Fruit fly (Drosophila melanogaster): ENCODE data around the gene sfl.
A peak's percentile ranks its signal among the peaks of the same experiment; 100 is the strongest.

sfl gene

dm6 chr3L:6508083-6508482, 12.6 kb downstream of the sfl start:
- no peak for TF ChIP-seq CG32006 (GFP tag; optimal IDR thresholded peaks at IDR 0.05)
- TF ChIP-seq CG7368 (GFP tag; optimal IDR thresholded peaks at IDR 0.05): no peak
- no peak for TF ChIP-seq achi (GFP tag; optimal IDR thresholded peaks at IDR 0.05)
- TF ChIP-seq Hr4 (GFP tag; optimal IDR thresholded peaks at IDR 0.05): no peak
- TF ChIP-seq CG6276 (GFP tag; optimal IDR thresholded peaks at IDR 0.05): no peak
- TF ChIP-seq Sox15 (GFP tag; optimal IDR thresholded peaks at IDR 0.05): no peak
- TF ChIP-seq ss (GFP tag; optimal IDR thresholded peaks at IDR 0.05): no peak
- TF ChIP-seq CG34406 (GFP tag; optimal IDR thresholded peaks at IDR 0.05): no peak
- TF ChIP-seq fkh (GFP tag; optimal IDR thresholded peaks at IDR 0.05): no peak
- no peak for TF ChIP-seq Hr39 (GFP tag; optimal IDR thresholded peaks at IDR 0.05)
- no peak for TF ChIP-seq acj6 (GFP tag; optimal IDR thresholded peaks at IDR 0.05)

- TF ChIP-seq CG6792 (GFP tag; optimal IDR thresholded peaks at IDR 0.05) (no peak), svp (GFP tag) (peak; percentile 94)
These were observed 16.8 kb downstream of the sfl start for dm6 chr3L:6512284-6512683.

DNA sequence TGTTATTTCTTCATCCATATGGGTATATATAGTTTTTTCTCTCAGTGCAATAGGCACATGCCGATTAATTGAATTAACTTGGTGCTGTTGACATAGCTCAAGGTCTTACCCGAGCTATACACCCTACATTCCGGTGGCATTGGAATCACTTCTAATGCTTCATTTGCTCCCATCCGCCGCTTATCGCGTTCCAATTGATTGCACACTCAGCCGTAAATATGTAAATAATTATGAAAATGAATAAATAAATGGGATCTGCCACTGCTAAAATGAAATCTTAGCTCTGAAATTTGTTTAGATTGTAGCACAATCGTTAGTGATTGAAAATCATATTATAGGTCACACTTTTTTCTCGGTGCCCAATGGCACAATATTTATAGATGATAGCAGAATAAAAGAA, 21.4 kb downstream of the sfl start:
- TF ChIP-seq CG4318 (GFP tag; optimal IDR thresholded peaks at IDR 0.05): no peak
- peak; percentile 53 for TF ChIP-seq fkh (GFP tag; optimal IDR thresholded peaks at IDR 0.05)
- peak; percentile 42; the same call in 1 of the 3 replicates for TF ChIP-seq eg (GFP tag; IDR thresholded peaks at IDR 0.05)
- TF ChIP-seq CG6808 (GFP tag; optimal IDR thresholded peaks at IDR 0.05): no peak
- TF ChIP-seq Eip75B (GFP tag; optimal IDR thresholded peaks at IDR 0.05): no peak
- no peak for TF ChIP-seq Ets21C (GFP tag; optimal IDR thresholded peaks at IDR 0.05)
- no peak for TF ChIP-seq dsx (GFP tag; optimal IDR thresholded peaks at IDR 0.05; ENCODE audit: poor library complexity, severe bottlenecking)
- TF ChIP-seq Smox (GFP tag; optimal IDR thresholded peaks at IDR 0.05): no peak
- peak; percentile 22 for TF ChIP-seq CG32006 (GFP tag; optimal IDR thresholded peaks at IDR 0.05)
- TF ChIP-seq CG34406 (GFP tag; optimal IDR thresholded peaks at IDR 0.05): no peak
- TF ChIP-seq fd85E (GFP tag; optimal IDR thresholded peaks at IDR 0.05): no peak

DNA sequence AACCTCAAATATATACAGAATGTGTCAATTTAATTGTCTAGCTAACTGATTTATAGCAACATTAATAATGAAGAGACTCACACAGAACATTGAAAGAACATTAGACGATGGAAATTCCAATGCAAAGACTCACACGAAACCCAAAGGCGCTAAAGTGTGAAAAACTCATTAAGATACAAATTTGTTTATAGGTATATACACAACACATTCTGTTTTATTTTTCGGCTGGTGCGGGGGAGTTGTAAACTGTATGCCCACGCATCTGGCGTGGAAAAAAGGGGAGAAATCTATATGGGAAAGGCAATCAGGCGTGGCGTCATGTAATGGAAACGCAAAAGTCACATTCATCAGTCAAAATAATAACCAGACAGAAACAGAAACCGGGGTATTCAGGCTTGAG, 24.2 kb downstream of the sfl start:
- TF ChIP-seq CG7368 (GFP tag; optimal IDR thresholded peaks at IDR 0.05) (no peak), CG9139 (GFP tag; optimal IDR thresholded peaks at IDR 0.05) (no peak), lz (GFP tag; optimal IDR thresholded peaks at IDR 0.05) (no peak), CG6792 (GFP tag; optimal IDR thresholded peaks at IDR 0.05) (no peak), CG6854 (GFP tag; optimal IDR thresholded peaks at IDR 0.05) (no peak), Blimp-1 (GFP tag; optimal IDR thresholded peaks at IDR 0.05) (no peak), achi (GFP tag; optimal IDR thresholded peaks at IDR 0.05) (no peak), CG31627 (GFP tag; optimal IDR thresholded peaks at IDR 0.05) (no peak), Ets21C (GFP tag; optimal IDR thresholded peaks at IDR 0.05) (no peak), Hr39 (GFP tag; optimal IDR thresholded peaks at IDR 0.05) (no peak), Eip75B (GFP tag; optimal IDR thresholded peaks at IDR 0.05) (no peak), Ets96B (tag; optimal IDR thresholded peaks at IDR 0.05) (no peak), Hr38 (GFP tag; optimal IDR thresholded peaks at IDR 0.05) (no peak), pdm3 (GFP tag; optimal IDR thresholded peaks at IDR 0.05) (no peak), dac (GFP tag; optimal IDR thresholded peaks at IDR 0.05) (no peak), CG3919 (GFP tag; optimal IDR thresholded peaks at IDR 0.05) (no peak)

DNA sequence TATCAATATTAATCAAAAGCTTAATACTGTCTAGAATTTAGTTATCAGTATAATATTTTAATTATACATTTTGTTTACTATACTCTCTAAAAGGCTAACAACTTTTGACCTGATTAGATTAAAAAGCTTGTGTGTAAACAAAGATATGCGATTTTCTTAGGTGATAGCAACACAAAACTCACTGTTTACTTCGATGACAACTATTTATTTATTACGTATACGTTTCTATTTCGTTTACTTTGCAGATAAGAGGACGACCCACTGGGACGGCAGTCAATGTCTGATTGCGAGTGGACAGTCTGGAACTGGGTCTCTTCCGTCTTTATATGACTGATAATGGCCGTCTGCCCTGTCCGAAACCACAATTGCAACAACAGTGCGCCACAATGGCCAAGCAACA, 27.3 kb downstream of the sfl start:
- TF ChIP-seq esn (GFP tag; optimal IDR thresholded peaks at IDR 0.05) (no peak), CG6163 (GFP tag; IDR thresholded peaks at IDR 0.05) (0 out of 3 replicates have a peak, but pooled peaks have one; percentile 7), CG10631 (GFP tag; optimal IDR thresholded peaks at IDR 0.05) (no peak), CG15336 (GFP tag; IDR thresholded peaks at IDR 0.05) (0 out of 2 replicates have a peak, but pooled peaks have one; percentile 24), vri (GFP tag; optimal IDR thresholded peaks at IDR 0.05) (peak; percentile 65), fkh (GFP tag; optimal IDR thresholded peaks at IDR 0.05) (peak; percentile 86), net (GFP tag; optimal IDR thresholded peaks at IDR 0.05) (no peak), Eip78C (GFP tag) (peak; percentile 25), CG16779 (tag; optimal IDR thresholded peaks at IDR 0.05) (peak; percentile 2)

All from whole organism, prepupa.